Fruit fly (Drosophila melanogaster): ENCODE results near the gene CG5151.

Gene CG5151

dm6 chr3L:16164150-16165039 is at the start of gene CG5151:
CG5151 (minus strand) TSS chr3L:16164701.
- TF ChIP-seq Myc (optimal IDR thresholded peaks at IDR 0.05): no peak
- TF ChIP-seq ttk (optimal IDR thresholded peaks at IDR 0.05): no peak
- no peak for TF ChIP-seq h (optimal IDR thresholded peaks at IDR 0.05)
- no peak for TF ChIP-seq Sin3A (optimal IDR thresholded peaks at IDR 0.05)
- TF ChIP-seq psq (optimal IDR thresholded peaks at IDR 0.05): no peak
- no peak for TF ChIP-seq insv (optimal IDR thresholded peaks at IDR 0.05)

dm6 chr3L:16213201-16213600 is 48.7 kb upstream of the CG5151 start:
- TF ChIP-seq h (optimal IDR thresholded peaks at IDR 0.05) (no peak), insv (optimal IDR thresholded peaks at IDR 0.05) (no peak), psq (optimal IDR thresholded peaks at IDR 0.05) (no peak), ttk (optimal IDR thresholded peaks at IDR 0.05) (no peak), Myc (optimal IDR thresholded peaks at IDR 0.05) (no peak), Sin3A (optimal IDR thresholded peaks at IDR 0.05) (no peak)

- TF ChIP-seq Sin3A (optimal IDR thresholded peaks at IDR 0.05): no peak
- TF ChIP-seq ttk (optimal IDR thresholded peaks at IDR 0.05): no peak
- no peak for TF ChIP-seq h (optimal IDR thresholded peaks at IDR 0.05)
- TF ChIP-seq insv (optimal IDR thresholded peaks at IDR 0.05): no peak
- TF ChIP-seq Myc (optimal IDR thresholded peaks at IDR 0.05): no peak
Measured at dm6 chr3L:16211936-16212287, 47.4 kb upstream of the CG5151 start.

- no peak for TF ChIP-seq Myc (optimal IDR thresholded peaks at IDR 0.05)
- TF ChIP-seq insv (optimal IDR thresholded peaks at IDR 0.05): no peak
- no peak for TF ChIP-seq psq (optimal IDR thresholded peaks at IDR 0.05)
- TF ChIP-seq h (optimal IDR thresholded peaks at IDR 0.05): no peak
- TF ChIP-seq Sin3A (optimal IDR thresholded peaks at IDR 0.05): no peak
- TF ChIP-seq ttk (optimal IDR thresholded peaks at IDR 0.05): no peak
Measured at dm6 chr3L:16211156-16211935, 46.8 kb upstream of the CG5151 start.

dm6 chr3L:16209641-16210040 is 45.1 kb upstream of the CG5151 start:
- TF ChIP-seq h (optimal IDR thresholded peaks at IDR 0.05): no peak
- TF ChIP-seq ttk (optimal IDR thresholded peaks at IDR 0.05): no peak
- TF ChIP-seq Myc (optimal IDR thresholded peaks at IDR 0.05): no peak
- TF ChIP-seq Sin3A (optimal IDR thresholded peaks at IDR 0.05): no peak
- no peak for TF ChIP-seq insv (optimal IDR thresholded peaks at IDR 0.05)
- no peak for TF ChIP-seq psq (optimal IDR thresholded peaks at IDR 0.05)

- TF ChIP-seq Sin3A (optimal IDR thresholded peaks at IDR 0.05) (no peak), Myc (optimal IDR thresholded peaks at IDR 0.05) (no peak), insv (optimal IDR thresholded peaks at IDR 0.05) (no peak)
Measured at dm6 chr3L:16208839-16209612, 44.5 kb upstream of the CG5151 start.

- TF ChIP-seq psq (optimal IDR thresholded peaks at IDR 0.05) (no peak), ttk (optimal IDR thresholded peaks at IDR 0.05) (no peak), Myc (optimal IDR thresholded peaks at IDR 0.05) (no peak), h (optimal IDR thresholded peaks at IDR 0.05) (no peak), insv (optimal IDR thresholded peaks at IDR 0.05) (no peak), Sin3A (optimal IDR thresholded peaks at IDR 0.05) (no peak)
Measured at dm6 chr3L:16208053-16208838, 43.7 kb upstream of the CG5151 start.

- no peak for TF ChIP-seq insv (optimal IDR thresholded peaks at IDR 0.05)
- no peak for TF ChIP-seq psq (optimal IDR thresholded peaks at IDR 0.05)
- no peak for TF ChIP-seq h (optimal IDR thresholded peaks at IDR 0.05)
- no peak for TF ChIP-seq Sin3A (optimal IDR thresholded peaks at IDR 0.05)
- TF ChIP-seq Myc (optimal IDR thresholded peaks at IDR 0.05): no peak
- TF ChIP-seq ttk (optimal IDR thresholded peaks at IDR 0.05): no peak
Measured at dm6 chr3L:16204128-16204527, 39.6 kb upstream of the CG5151 start.

- TF ChIP-seq Sin3A (optimal IDR thresholded peaks at IDR 0.05) (no peak), h (optimal IDR thresholded peaks at IDR 0.05) (no peak), insv (optimal IDR thresholded peaks at IDR 0.05) (no peak), psq (optimal IDR thresholded peaks at IDR 0.05) (no peak), ttk (optimal IDR thresholded peaks at IDR 0.05) (no peak), Myc (optimal IDR thresholded peaks at IDR 0.05) (no peak)
Measured at dm6 chr3L:16203236-16203635, 38.7 kb upstream of the CG5151 start.

dm6 chr3L:16202550-16202949 is 38.0 kb upstream of the CG5151 start:
- TF ChIP-seq insv (optimal IDR thresholded peaks at IDR 0.05) (no peak), ttk (optimal IDR thresholded peaks at IDR 0.05) (no peak)

- no peak for TF ChIP-seq insv (optimal IDR thresholded peaks at IDR 0.05)
- TF ChIP-seq ttk (optimal IDR thresholded peaks at IDR 0.05): no peak
- TF ChIP-seq Myc (optimal IDR thresholded peaks at IDR 0.05): no peak
- no peak for TF ChIP-seq psq (optimal IDR thresholded peaks at IDR 0.05)
- TF ChIP-seq Sin3A (optimal IDR thresholded peaks at IDR 0.05): no peak
- TF ChIP-seq h (optimal IDR thresholded peaks at IDR 0.05): no peak
Measured at dm6 chr3L:16201028-16201427, 36.5 kb upstream of the CG5151 start, which contains the start of gene dls. dls (plus strand) TSS chr3L:16201328.

Measured in Kc167 (cell line).